Worm (Caenorhabditis elegans) whole organism, L4 larva: ENCODE measurements around the gene T10B10.9.
A peak's percentile ranks its signal among the peaks of the same experiment; 100 is the strongest.

ENCODE experiments used
- F37D6.2 ChIP-seq: sonication (generic microtip); optimal IDR thresholded peaks from 2 replicates; lab custom pipeline; 2016; ENCODE audit warnings: mild to moderate bottlenecking, missing genetic modification characterization, missing compliant biosample characterization
- F44E2.7 ChIP-seq: fragments of 200-800 bp; sonication (Bioruptor generic); IDR thresholded peaks from 2 replicates; pipeline ENCODE4 v2.1.2; 2022; ENCODE audit warnings: missing genetic modification characterization, missing compliant biosample characterization
- F49E8.2 ChIP-seq: sonication (generic microtip); optimal IDR thresholded peaks from 2 replicates; lab custom pipeline; 2016; ENCODE audit warnings: missing compliant biosample characterization, mild to moderate bottlenecking, missing genetic modification characterization, borderline replicate concordance
- R02D3.7 ChIP-seq: fragments of 150-350 bp; sonication (generic microtip); optimal IDR thresholded peaks from 3 replicates; lab custom pipeline; 2014; ENCODE audit warnings: missing biosample characterization, missing genetic modification characterization
- T26A8.4 ChIP-seq: fragments of 200-800 bp; sonication (Bioruptor generic); IDR thresholded peaks from 2 replicates; pipeline ENCODE4 v1.3.6; 2022; ENCODE audit warnings: missing genetic modification characterization, missing compliant biosample characterization
- Y105C5A.15 ChIP-seq: fragments of 200-800 bp; sonication (Bioruptor generic); IDR thresholded peaks from 2 replicates; pipeline ENCODE4 v1.3.6; 2022; ENCODE audit warnings: missing genetic modification characterization, missing compliant biosample characterization
- arid-1 ChIP-seq: fragments of 200-800 bp; sonication (Bioruptor generic); conservative IDR thresholded peaks from 2 replicates; pipeline ENCODE4 v1.3.6; 2022; ENCODE audit warnings: missing genetic modification reagents, missing genetic modification characterization, missing compliant biosample characterization
- attf-4 ChIP-seq: sonication (generic microtip); optimal IDR thresholded peaks from 3 replicates; lab custom pipeline; 2017; ENCODE audit warnings: missing biosample characterization, missing genetic modification characterization
- ceh-20 ChIP-seq: fragments of 200-800 bp; sonication (Bioruptor generic); IDR thresholded peaks from 2 replicates; pipeline ENCODE4 v1.3.6; 2022; ENCODE audit warnings: missing genetic modification reagents, missing genetic modification characterization, missing compliant biosample characterization
- ceh-32 ChIP-seq: sonication (generic microtip); optimal IDR thresholded peaks from 2 replicates; lab custom pipeline; 2016; ENCODE audit warnings: mild to moderate bottlenecking, missing genetic modification characterization, missing compliant biosample characterization; ENCODE audit not compliant: poor library complexity
- ceh-44 ChIP-seq: fragments of 200-800 bp; sonication (Bioruptor generic); IDR thresholded peaks from 2 replicates; pipeline ENCODE4 v1.3.6; 2022; ENCODE audit warnings: missing genetic modification reagents, missing genetic modification characterization, missing compliant biosample characterization
- ces-1 ChIP-seq: fragments of 150-350 bp; sonication (generic microtip); optimal IDR thresholded peaks from 4 replicates; lab custom pipeline; 2014; ENCODE audit warnings: missing biosample characterization, missing genetic modification reagents, missing genetic modification characterization
- cey-2 ChIP-seq: sonication (generic microtip); optimal IDR thresholded peaks from 3 replicates; lab custom pipeline; 2017; ENCODE audit warnings: missing genetic modification characterization, mild to moderate bottlenecking, missing compliant biosample characterization, antibody characterized with exemption, borderline replicate concordance; ENCODE audit not compliant: insufficient read depth
- ctbp-1 ChIP-seq: fragments of 200-800 bp; sonication (Bioruptor generic); IDR thresholded peaks from 2 replicates; pipeline ENCODE4 v1.3.6; 2022; ENCODE audit warnings: missing genetic modification reagents, missing genetic modification characterization, missing compliant biosample characterization
- daf-16 ChIP-seq, 3 experiments: sonication (generic microtip); optimal IDR thresholded peaks; 2 replicates each; lab custom pipeline; 2016 to 2017; ENCODE audit warnings: missing genetic modification characterization in 3 of 3, missing genetic modification reagents in 3 of 3, mild to moderate bottlenecking in 2 of 3, missing compliant biosample characterization in 2 of 3, missing biosample characterization in 1 of 3, moderate library complexity in 1 of 3
- dmd-6 ChIP-seq: fragments of 200-800 bp; sonication (Bioruptor generic); IDR thresholded peaks from 2 replicates; pipeline ENCODE4 v1.3.6; 2022; ENCODE audit warnings: missing genetic modification reagents, missing genetic modification characterization, missing compliant biosample characterization
- dve-1 ChIP-seq: sonication (generic microtip); optimal IDR thresholded peaks from 2 replicates; lab custom pipeline; 2017; ENCODE audit warnings: antibody characterized with exemption, mild to moderate bottlenecking, missing genetic modification characterization, missing compliant biosample characterization; ENCODE audit not compliant: insufficient read depth
- egl-43 ChIP-seq: fragments of 200-800 bp; sonication (Bioruptor generic); IDR thresholded peaks from 2 replicates; pipeline ENCODE4 v1.3.6; 2022; ENCODE audit warnings: missing genetic modification reagents, missing genetic modification characterization, missing compliant biosample characterization
- hif-1 ChIP-seq, 2 experiments: sonication (generic microtip); optimal IDR thresholded peaks; 2 replicates each; lab custom pipeline; 2016 to 2017; ENCODE audit warnings: missing compliant biosample characterization in 2 of 2, missing genetic modification characterization in 2 of 2, missing genetic modification reagents in 2 of 2, missing genotype in 2 of 2, mild to moderate bottlenecking in 1 of 2
- hlh-11 ChIP-seq: fragments of 200-800 bp; sonication (Bioruptor generic); optimal IDR thresholded peaks from 2 replicates; lab custom pipeline; 2018; ENCODE audit warnings: mild to moderate bottlenecking, missing genetic modification characterization, missing compliant biosample characterization
- lim-7 ChIP-seq: fragments of 200-800 bp; sonication (Bioruptor generic); IDR thresholded peaks from 2 replicates; pipeline ENCODE4 v1.3.6; 2022; ENCODE audit warnings: missing genetic modification characterization, missing compliant biosample characterization
- mep-1 ChIP-seq: fragments of 150-350 bp; sonication (generic microtip); optimal IDR thresholded peaks from 3 replicates; lab custom pipeline; 2014; ENCODE audit warnings: missing biosample characterization, missing genetic modification characterization
- mxl-3 ChIP-seq: fragments of 200-800 bp; sonication (Bioruptor generic); optimal IDR thresholded peaks from 2 replicates; lab custom pipeline; 2018; ENCODE audit warnings: mild to moderate bottlenecking, missing genetic modification characterization, missing compliant biosample characterization
- nhr-10 ChIP-seq: fragments of 150-350 bp; optimal IDR thresholded peaks from 2 replicates; lab custom pipeline; 2014; ENCODE audit warnings: missing biosample characterization, missing genetic modification characterization
- nhr-102 ChIP-seq: sonication (generic microtip); optimal IDR thresholded peaks from 2 replicates; lab custom pipeline; 2016; ENCODE audit warnings: mild to moderate bottlenecking, missing genetic modification characterization, moderate library complexity, missing compliant biosample characterization
- nhr-11 ChIP-seq: fragments of 150-350 bp; optimal IDR thresholded peaks from 2 replicates; lab custom pipeline; 2014; ENCODE audit warnings: missing biosample characterization, missing genetic modification characterization
- nhr-28 ChIP-seq: fragments of 150-350 bp; optimal IDR thresholded peaks from 2 replicates; lab custom pipeline; 2014; ENCODE audit warnings: missing biosample characterization, missing genetic modification characterization
- nhr-6 ChIP-seq: fragments of 150-350 bp; optimal IDR thresholded peaks from 2 replicates; lab custom pipeline; 2014; ENCODE audit warnings: missing biosample characterization, missing genetic modification characterization
- nhr-77 ChIP-seq: fragments of 150-350 bp; optimal IDR thresholded peaks from 2 replicates; lab custom pipeline; 2014; ENCODE audit warnings: missing biosample characterization, missing genetic modification characterization
- php-3 ChIP-seq: fragments of 200-800 bp; sonication (Bioruptor generic); IDR thresholded peaks from 2 replicates; pipeline ENCODE4 v1.3.6; 2022; ENCODE audit warnings: missing genetic modification reagents, missing genetic modification characterization, missing compliant biosample characterization
- pqm-1 ChIP-seq: sonication (generic microtip); optimal IDR thresholded peaks from 2 replicates; lab custom pipeline; 2017; ENCODE audit warnings: missing biosample characterization, missing genetic modification characterization
- set-16 ChIP-seq: fragments of 200-800 bp; sonication (Bioruptor generic); IDR thresholded peaks from 2 replicates; pipeline ENCODE4 v1.3.6; 2022; ENCODE audit warnings: missing genetic modification reagents, missing genetic modification characterization, missing compliant biosample characterization
- skn-1 ChIP-seq: fragments of 150-350 bp; optimal IDR thresholded peaks from 2 replicates; lab custom pipeline; 2014; ENCODE audit warnings: missing biosample characterization, missing genetic modification characterization
- spr-3 ChIP-seq: fragments of 200-800 bp; sonication (Bioruptor generic); optimal IDR thresholded peaks from 2 replicates; lab custom pipeline; 2018; ENCODE audit warnings: mild to moderate bottlenecking, missing genetic modification characterization, missing compliant biosample characterization
- tra-1 ChIP-seq: fragments of 200-800 bp; sonication (Bioruptor generic); IDR thresholded peaks from 2 replicates; pipeline ENCODE4 v1.3.6; 2022; ENCODE audit warnings: missing genetic modification reagents, missing genetic modification characterization, missing compliant biosample characterization
- unc-62 ChIP-seq, 3 experiments: fragments of 150-350 bp in 1 of 3; sonication (generic microtip); optimal IDR thresholded peaks in 2 of 3; peaks in 1 of 3; 1 replicate in 1 of 3; 2 replicates in 2 of 3; lab custom pipeline; 2014 to 2017; ENCODE audit warnings: missing biosample characterization in 3 of 3, missing genetic modification characterization in 3 of 3, missing genetic modification reagents in 3 of 3, missing genotype in 1 of 3
- vab-7 ChIP-seq: fragments of 200-800 bp; sonication (Bioruptor generic); IDR thresholded peaks from 2 replicates; pipeline ENCODE4 v1.3.6; 2022; ENCODE audit warnings: missing genetic modification reagents, missing genetic modification characterization, missing compliant biosample characterization
- zag-1 ChIP-seq: fragments of 150-350 bp; optimal IDR thresholded peaks from 2 replicates; lab custom pipeline; 2014; ENCODE audit warnings: missing biosample characterization, missing genetic modification characterization
- ztf-11 ChIP-seq: fragments of 150-350 bp; optimal IDR thresholded peaks from 2 replicates; lab custom pipeline; 2014; ENCODE audit warnings: missing biosample characterization, missing genetic modification characterization

Gene T10B10.9

ce11 chrX:15159362-15159761 is 4.8 kb upstream of the T10B10.9 start:
- TF ChIP-seq lim-7 (GFP tag; lab: Robert Waterston, UW) (no peak), set-16 (GFP tag; lab: Robert Waterston, UW) (peak; percentile 21; the same call in 1 of the 2 replicates), attf-4 (tag; lab: Kevin White, UChicago) (no peak)
- TF ChIP-seq, all 104 proteins: peak for 1

- TF ChIP-seq hif-1 (tag; optimal IDR thresholded peaks at IDR 0.05; lab: Kevin White, UChicago) (no peak), tra-1 (GFP tag; lab: Robert Waterston, UW) (peak; percentile 44; the same call in 1 of the 2 replicates), unc-62 (GFP tag; optimal IDR thresholded peaks at IDR 0.05 in 1 of 2; lab: Kevin White, UChicago) (peak in 1 of 2 experiments; percentile 41), unc-62 (tag; optimal IDR thresholded peaks at IDR 0.05; lab: Kevin White, UChicago) (no peak), spr-3 (no peak), cey-2 (peak; percentile 23), nhr-28 (tag; lab: Kevin White, UChicago) (peak; percentile 2), T26A8.4 (GFP tag; lab: Robert Waterston, UW) (no peak), mxl-3 (GFP tag; lab: Kevin White, UChicago) (no peak), zag-1 (tag; lab: Kevin White, UChicago) (no peak), ceh-20 (peak; percentile 36; the same call in 1 of the 2 replicates), vab-7 (no peak)
These were observed 3.3 kb upstream of the T10B10.9 start for ce11 chrX:15160923-15161322.

- no peak for TF ChIP-seq egl-43 (GFP tag; lab: Robert Waterston, UW)
- TF ChIP-seq nhr-28 (tag; lab: Kevin White, UChicago), result no peak
- TF ChIP-seq unc-62 (GFP tag; optimal IDR thresholded peaks at IDR 0.05 in 1 of 2; lab: Kevin White, UChicago), result peak in 1 of 2 experiments; percentile 96
- no peak for TF ChIP-seq unc-62 (tag; optimal IDR thresholded peaks at IDR 0.05; lab: Kevin White, UChicago)
These were observed 1.1 kb upstream of the T10B10.9 start for ce11 chrX:15163118-15163517.

ce11 chrX:15166122-15166521 is 1.9 kb downstream of the T10B10.9 start, which contains the start of gene T10B10.8:
Gene T10B10.8 (minus strand): TSS chrX:15166222.
- no peak for TF ChIP-seq ctbp-1 (GFP tag; lab: Robert Waterston, UW)

ce11 chrX:15167692-15168091 is 3.5 kb downstream of the T10B10.9 start:
- TF ChIP-seq daf-16 (GFP tag; optimal IDR thresholded peaks at IDR 0.05; lab: Kevin White, UChicago), result no peak
- peak; percentile 91 for TF ChIP-seq daf-16 (tag; optimal IDR thresholded peaks at IDR 0.05; lab: Kevin White, UChicago)
- TF ChIP-seq hlh-11 (tag; lab: Kevin White, UChicago), result peak; percentile 51
- no peak for TF ChIP-seq egl-43 (GFP tag; lab: Robert Waterston, UW)
- peak; percentile 71 for TF ChIP-seq dmd-6
- peak; percentile 62 for TF ChIP-seq nhr-77 (tag; lab: Kevin White, UChicago)
- TF ChIP-seq Y105C5A.15, result no peak
- TF ChIP-seq dve-1 (tag; lab: Kevin White, UChicago), result peak; percentile 29
- TF ChIP-seq nhr-28 (tag; lab: Kevin White, UChicago), result peak; percentile 77
- no peak for TF ChIP-seq mep-1 (tag; lab: Kevin White, UChicago)
- peak; percentile 53 for TF ChIP-seq nhr-102 (tag; lab: Kevin White, UChicago)
- TF ChIP-seq nhr-11, result no peak
- TF ChIP-seq mxl-3 (GFP tag; lab: Kevin White, UChicago), result peak; percentile 11
- TF ChIP-seq T26A8.4 (GFP tag; lab: Robert Waterston, UW), result no peak
- TF ChIP-seq php-3, result peak; percentile 68
- TF ChIP-seq pqm-1, result peak; percentile 67

ce11 chrX:15168424-15168823 is 4.2 kb downstream of the T10B10.9 start, which contains the start of gene ocr-3:
Gene ocr-3 (plus strand): TSS chrX:15168724.
- no peak for TF ChIP-seq R02D3.7 (tag; lab: Kevin White, UChicago)
- no peak for TF ChIP-seq ceh-32 (tag; lab: Kevin White, UChicago)
- no peak for TF ChIP-seq set-16 (GFP tag; lab: Robert Waterston, UW)
- TF ChIP-seq ces-1 (GFP tag; lab: Kevin White, UChicago), result no peak
- TF ChIP-seq nhr-10 (tag; lab: Kevin White, UChicago), result no peak
- no peak for TF ChIP-seq dve-1 (tag; lab: Kevin White, UChicago)
- no peak for TF ChIP-seq F37D6.2 (tag; lab: Kevin White, UChicago)
- TF ChIP-seq F44E2.7 (GFP tag; lab: Robert Waterston, UW), result no peak
- TF ChIP-seq nhr-6 (tag; lab: Kevin White, UChicago), result no peak
- no peak for TF ChIP-seq ceh-44 (GFP tag; lab: Robert Waterston, UW)
- TF ChIP-seq arid-1 (GFP tag; lab: Robert Waterston, UW), result no peak
- no peak for TF ChIP-seq egl-43 (GFP tag; lab: Robert Waterston, UW)
- TF ChIP-seq skn-1 (tag; lab: Kevin White, UChicago), result no peak
- TF ChIP-seq F49E8.2 (tag; lab: Kevin White, UChicago), result no peak
- no peak for TF ChIP-seq lim-7 (GFP tag; lab: Robert Waterston, UW)
- TF ChIP-seq ztf-11 (tag; lab: Kevin White, UChicago), result no peak
- TF ChIP-seq, all 104 proteins: peak for 0
